Worm (Caenorhabditis elegans): ENCODE measurements around the gene F52H3.11.

DNA sequence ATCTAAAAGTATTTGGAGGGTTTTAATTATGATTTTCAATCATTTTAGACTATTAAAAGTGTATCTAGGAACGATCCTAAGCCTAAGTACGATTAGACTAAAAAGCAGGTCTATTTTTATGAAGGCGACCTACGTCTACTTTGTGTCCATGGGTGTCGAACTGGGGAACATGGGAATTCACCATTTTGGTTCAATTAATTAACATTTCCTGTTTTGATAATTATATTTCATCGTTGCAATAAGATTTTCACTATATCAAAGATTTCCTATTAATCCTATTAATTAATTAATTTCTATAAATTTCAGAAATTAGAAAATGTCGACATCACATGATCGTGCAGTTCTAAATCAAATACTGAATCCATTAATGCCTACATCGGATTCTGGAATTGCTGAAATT is 15.1 kb downstream of the F52H3.11 start, which contains the start of gene ttc-36:
- TF ChIP-seq ztf-1 (GFP tag; conservative IDR thresholded peaks at IDR 0.05) (no peak), nhr-11 (tag; optimal IDR thresholded peaks at IDR 0.05) (no peak), unc-39 (tag; optimal IDR thresholded peaks at IDR 0.05) (no peak), ama-1 (optimal IDR thresholded peaks at IDR 0.05) (no peak), nhr-237 (tag; optimal IDR thresholded peaks at IDR 0.05) (no peak)

Measured in whole organism, L2 larva.